Fruit fly (Drosophila melanogaster): ENCODE data around the gene Zif.

DNA sequence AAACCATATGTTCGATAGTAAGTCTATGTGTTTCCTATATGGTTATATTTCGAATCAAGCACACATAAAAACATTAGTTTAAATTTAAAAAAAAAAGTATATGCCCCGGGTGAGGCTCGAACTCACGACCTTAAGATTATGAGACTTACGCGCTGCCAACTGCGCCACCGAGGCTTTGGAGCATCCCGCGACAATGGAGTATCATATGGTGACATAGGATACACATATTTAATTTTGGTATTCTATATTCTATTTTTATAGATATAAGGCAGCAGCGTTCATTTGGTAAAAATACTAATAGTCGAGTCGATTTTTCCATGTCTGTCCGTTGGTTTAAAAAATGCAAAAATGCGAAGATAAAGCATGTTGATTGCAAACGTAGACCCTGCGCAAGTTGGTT, 39.0 kb downstream of the Zif start:
- TF ChIP-seq CG12605 (GFP tag; IDR thresholded peaks at IDR 0.05) (no peak), CG34367 (tag; optimal IDR thresholded peaks at IDR 0.05) (no peak), CG32121 (GFP tag; IDR thresholded peaks at IDR 0.05) (no peak), CG8159 (tag; optimal IDR thresholded peaks at IDR 0.05) (no peak), CG8301 (tag; optimal IDR thresholded peaks at IDR 0.05) (no peak), EcR (GFP tag; optimal IDR thresholded peaks at IDR 0.05) (no peak)
